Worm (Caenorhabditis elegans): ENCODE results near the gene C49F5.3.

DNA sequence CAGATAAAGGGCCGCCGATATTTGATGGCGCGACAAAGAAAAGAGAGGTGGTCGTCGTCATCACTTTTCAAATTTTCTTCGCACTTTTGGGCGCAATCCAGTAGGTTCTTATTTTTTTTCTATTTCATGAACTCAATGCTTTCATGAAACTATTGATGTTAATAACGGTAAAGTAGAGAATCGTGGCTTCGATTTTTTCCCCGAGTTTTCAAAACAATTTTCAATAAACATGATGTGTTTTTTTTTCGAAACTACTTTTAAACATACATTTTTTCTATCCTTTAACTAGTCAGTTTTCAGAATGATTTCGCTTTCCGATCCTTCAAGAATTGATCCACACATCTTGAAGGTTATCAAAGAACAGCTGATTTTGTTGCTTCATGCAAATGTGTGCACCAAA is 2.5 kb upstream of the C49F5.3 start, which contains the start of gene C49F5.5:
- TF ChIP-seq nhr-11 (tag; optimal IDR thresholded peaks at IDR 0.05) (no peak), ceh-82 (tag; optimal IDR thresholded peaks at IDR 0.05) (no peak), lin-15B (tag; optimal IDR thresholded peaks at IDR 0.05) (no peak)

Measured in whole organism, L3 larva.